Worm (Caenorhabditis elegans): ENCODE results near the gene B0244.4.
A peak's percentile ranks its signal among the peaks of the same experiment; 100 is the strongest.

Gene B0244.4

ce11 chrIII:5760721-5761120 is 13.4 kb downstream of the B0244.4 start:
- TF ChIP-seq W03F9.2 (tag; optimal IDR thresholded peaks at IDR 0.05) = no peak
- no peak for TF ChIP-seq him-1 (tag; optimal IDR thresholded peaks at IDR 0.05)
- no peak for TF ChIP-seq dao-5 (tag; optimal IDR thresholded peaks at IDR 0.05)

DNA sequence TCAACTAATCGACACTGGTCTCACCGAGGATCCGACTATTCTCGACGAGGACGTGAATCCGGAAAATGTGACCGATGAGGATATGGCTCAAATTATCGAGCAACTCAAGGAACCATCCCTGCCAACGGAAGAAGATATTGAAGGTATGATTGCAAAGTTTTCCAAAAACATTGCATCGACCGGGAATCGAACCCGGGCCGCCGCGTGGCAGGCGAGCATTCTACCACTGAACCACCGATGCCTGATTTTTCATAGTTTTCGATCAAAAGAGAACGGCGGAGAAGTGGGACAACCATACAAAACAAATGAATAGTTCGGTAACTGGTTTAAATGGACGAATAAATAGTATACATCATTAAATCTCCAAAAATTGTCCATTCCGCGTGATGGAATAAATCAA is 14.6 kb downstream of the B0244.4 start:
- TF ChIP-seq W03F9.2 (tag; optimal IDR thresholded peaks at IDR 0.05) = no peak
- TF ChIP-seq dao-5 (tag; optimal IDR thresholded peaks at IDR 0.05) = no peak
- TF ChIP-seq him-1 (tag; optimal IDR thresholded peaks at IDR 0.05) = no peak

ce11 chrIII:5763988-5764387 is 16.7 kb downstream of the B0244.4 start:
- no peak for TF ChIP-seq him-1 (tag; optimal IDR thresholded peaks at IDR 0.05)
- no peak for TF ChIP-seq W03F9.2 (tag; optimal IDR thresholded peaks at IDR 0.05)
- no peak for TF ChIP-seq dao-5 (tag; optimal IDR thresholded peaks at IDR 0.05)

DNA sequence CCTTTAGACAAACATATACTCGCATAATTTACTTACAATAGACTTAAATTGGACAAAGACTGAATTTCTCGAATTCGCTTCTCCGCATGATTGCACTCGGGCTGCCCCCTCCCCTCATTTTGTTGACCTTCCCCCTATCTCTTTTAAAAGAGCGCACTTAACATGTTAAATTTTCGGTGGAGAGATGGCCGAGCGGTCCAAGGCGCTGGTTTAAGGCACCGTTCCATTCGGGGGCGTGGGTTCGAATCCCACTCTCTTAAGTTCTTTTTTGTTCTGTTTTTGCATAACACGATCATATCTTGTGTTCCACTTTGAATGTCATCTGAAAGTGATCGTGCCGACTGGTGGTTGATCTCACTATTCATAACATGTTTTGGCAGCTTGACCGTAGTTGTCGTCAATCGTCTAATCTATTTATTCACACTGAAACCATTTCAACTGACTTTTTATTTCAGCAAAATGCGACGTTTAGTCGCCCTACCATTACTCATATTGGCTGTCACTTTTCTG is 22.5 kb downstream of the B0244.4 start, which contains the start of gene cutl-23:
cutl-23 (plus strand) TSS at position 460 of the 510 bp plus-strand sequence.
- TF ChIP-seq him-1 (tag; optimal IDR thresholded peaks at IDR 0.05) = no peak

DNA sequence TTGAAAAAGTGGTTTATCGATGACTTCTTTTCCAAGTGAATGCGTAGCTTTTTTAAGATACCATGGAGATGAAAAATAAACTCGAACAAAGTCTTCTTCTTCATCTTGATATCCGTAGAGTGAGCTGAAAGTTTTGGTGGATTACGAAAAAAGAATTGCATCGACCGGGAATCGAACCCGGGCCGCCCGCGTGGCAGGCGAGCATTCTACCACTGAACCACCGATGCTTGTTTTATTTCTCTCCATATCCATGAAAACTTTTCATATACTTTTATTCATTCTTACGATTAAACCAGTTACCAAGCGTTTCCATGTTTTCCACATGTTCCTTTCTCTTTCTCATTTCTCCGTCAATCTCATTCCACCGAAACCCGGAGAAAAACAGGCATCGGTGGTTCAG is 34.8 kb downstream of the B0244.4 start:
- TF ChIP-seq W03F9.2 (tag; optimal IDR thresholded peaks at IDR 0.05) = no peak
- no peak for TF ChIP-seq dao-5 (tag; optimal IDR thresholded peaks at IDR 0.05)
- no peak for TF ChIP-seq him-1 (tag; optimal IDR thresholded peaks at IDR 0.05)

- TF ChIP-seq W03F9.2 (tag; optimal IDR thresholded peaks at IDR 0.05) (peak; percentile 3), him-1 (tag; optimal IDR thresholded peaks at IDR 0.05) (peak; percentile 15), dao-5 (tag; optimal IDR thresholded peaks at IDR 0.05) (no peak)
These were observed 38.1 kb downstream of the B0244.4 start, which contains the start of gene Y37B11A.3 for ce11 chrIII:5785273-5785929. Gene Y37B11A.3 (minus strand): TSS chrIII:5785323.

- TF ChIP-seq him-1 (tag; optimal IDR thresholded peaks at IDR 0.05) (no peak), dao-5 (tag; optimal IDR thresholded peaks at IDR 0.05) (no peak), W03F9.2 (tag; optimal IDR thresholded peaks at IDR 0.05) (no peak)
These were observed 43.3 kb downstream of the B0244.4 start, which contains the start of gene rev-3 for ce11 chrIII:5790550-5790949. Gene rev-3 (minus strand): TSS chrIII:5790650.

ce11 chrIII:5794982-5795381 is 47.7 kb downstream of the B0244.4 start:
- TF ChIP-seq dao-5 (tag; optimal IDR thresholded peaks at IDR 0.05) = no peak
- TF ChIP-seq W03F9.2 (tag; optimal IDR thresholded peaks at IDR 0.05) = no peak
- no peak for TF ChIP-seq him-1 (tag; optimal IDR thresholded peaks at IDR 0.05)

ce11 chrIII:5798747-5799146 is 51.5 kb downstream of the B0244.4 start, which contains the start of gene ceh-10:
Gene ceh-10 (plus strand): TSS chrIII:5799047.
- TF ChIP-seq W03F9.2 (tag; optimal IDR thresholded peaks at IDR 0.05) = no peak
- no peak for TF ChIP-seq him-1 (tag; optimal IDR thresholded peaks at IDR 0.05)
- no peak for TF ChIP-seq dao-5 (tag; optimal IDR thresholded peaks at IDR 0.05)
